Worm (Caenorhabditis elegans) whole organism, L3 larva: Measurements from ENCODE around the gene H10E21.4.

Experiments used
- R02D3.7 ChIP-seq: fragments of 150-350 bp; optimal IDR thresholded peaks from 2 replicates; lab custom pipeline; 2014; ENCODE audit warnings: missing biosample characterization, missing genetic modification characterization
- ZK546.5 ChIP-seq: sonication (generic microtip); optimal IDR thresholded peaks from 2 replicates; lab custom pipeline; 2017; ENCODE audit warnings: missing biosample characterization, missing genetic modification characterization
- aly-2 ChIP-seq: fragments of 150-350 bp; optimal IDR thresholded peaks from 2 replicates; lab custom pipeline; 2014; ENCODE audit warnings: missing biosample characterization, missing genetic modification characterization
- ama-1 ChIP-seq: fragments of 150-350 bp; optimal IDR thresholded peaks from 2 replicates; lab custom pipeline; 2018
- ceh-16 ChIP-seq: sonication (generic microtip); optimal IDR thresholded peaks from 2 replicates; lab custom pipeline; 2017; ENCODE audit warnings: missing biosample characterization, missing genetic modification characterization
- ceh-28 ChIP-seq: fragments of 150-350 bp; optimal IDR thresholded peaks from 2 replicates; lab custom pipeline; 2014; ENCODE audit warnings: missing biosample characterization, missing genetic modification reagents, missing genetic modification characterization
- ceh-82 ChIP-seq: fragments of 150-350 bp; optimal IDR thresholded peaks from 2 replicates; lab custom pipeline; 2014; ENCODE audit warnings: missing biosample characterization, missing genetic modification characterization
- ceh-9 ChIP-seq: sonication (generic microtip); optimal IDR thresholded peaks from 2 replicates; lab custom pipeline; 2018; ENCODE audit warnings: missing biosample characterization, missing genetic modification characterization
- daf-12 ChIP-seq: fragments of 150-350 bp; optimal IDR thresholded peaks from 2 replicates; lab custom pipeline; 2014; ENCODE audit warnings: missing biosample characterization, missing genetic modification reagents, missing genetic modification characterization
- egl-27 ChIP-seq: sonication (generic microtip); optimal IDR thresholded peaks from 4 replicates; lab custom pipeline; 2017; ENCODE audit warnings: missing biosample characterization, missing genetic modification reagents, missing genetic modification characterization
- egl-5 ChIP-seq: fragments of 150-350 bp; optimal IDR thresholded peaks from 2 replicates; lab custom pipeline; 2017; ENCODE audit warnings: missing biosample characterization, missing genetic modification reagents, missing genetic modification characterization, inconsistent platforms
- elt-1 ChIP-seq: fragments of 150-350 bp; optimal IDR thresholded peaks from 2 replicates; lab custom pipeline; 2014; ENCODE audit warnings: missing biosample characterization, missing genetic modification characterization
- elt-2 ChIP-seq: sonication (generic microtip); optimal IDR thresholded peaks from 2 replicates; lab custom pipeline; 2016; ENCODE audit warnings: missing genetic modification reagents, mild to moderate bottlenecking, missing genetic modification characterization, missing compliant biosample characterization
- elt-3 ChIP-seq, 3 experiments: fragments of 150-350 bp in 1 of 3; sonication (generic microtip) in 2 of 3; optimal IDR thresholded peaks; 2 replicates in 2 of 3; 4 replicates in 1 of 3; lab custom pipeline; 2014 to 2017; ENCODE audit warnings: missing biosample characterization in 3 of 3, missing genetic modification characterization in 3 of 3
- eor-1 ChIP-seq, 2 experiments: fragments of 150-350 bp; optimal IDR thresholded peaks; 2 replicates each; lab custom pipeline; 2014 to 2018; ENCODE audit warnings: missing biosample characterization in 2 of 2, missing genetic modification characterization in 2 of 2
- fkh-10 ChIP-seq: sonication (generic microtip); optimal IDR thresholded peaks from 2 replicates; lab custom pipeline; 2017; ENCODE audit warnings: missing biosample characterization, missing genetic modification reagents, missing genetic modification characterization
- fkh-2 ChIP-seq: fragments of 150-350 bp; optimal IDR thresholded peaks from 2 replicates; lab custom pipeline; 2014; ENCODE audit warnings: missing biosample characterization, missing genetic modification reagents, missing genetic modification characterization
- fos-1 ChIP-seq: fragments of 150-350 bp; optimal IDR thresholded peaks from 2 replicates; lab custom pipeline; 2014; ENCODE audit warnings: missing biosample characterization, missing genetic modification characterization
- hmg-11 ChIP-seq: sonication (generic microtip); optimal IDR thresholded peaks from 2 replicates; lab custom pipeline; 2016; ENCODE audit warnings: missing genetic modification characterization, missing compliant biosample characterization
- jun-1 ChIP-seq: fragments of 150-350 bp; optimal IDR thresholded peaks from 2 replicates; lab custom pipeline; 2014; ENCODE audit warnings: missing biosample characterization, missing genetic modification reagents, missing genetic modification characterization
- lin-15B ChIP-seq: fragments of 150-350 bp; optimal IDR thresholded peaks from 2 replicates; lab custom pipeline; 2014; ENCODE audit warnings: missing biosample characterization, missing genetic modification characterization
- lin-39 ChIP-seq: fragments of 150-350 bp; optimal IDR thresholded peaks from 2 replicates; lab custom pipeline; 2018; ENCODE audit warnings: missing biosample characterization, missing genetic modification reagents, missing genetic modification characterization
- lsy-12 ChIP-seq: sonication (generic microtip); optimal IDR thresholded peaks from 2 replicates; lab custom pipeline; 2016; ENCODE audit warnings: mild to moderate bottlenecking, missing genetic modification characterization, missing compliant biosample characterization
- mdl-1 ChIP-seq: fragments of 150-350 bp; optimal IDR thresholded peaks from 2 replicates; lab custom pipeline; 2014; ENCODE audit warnings: missing biosample characterization, missing genetic modification characterization
- mml-1 ChIP-seq: fragments of 150-350 bp; sonication (generic microtip); optimal IDR thresholded peaks from 3 replicates; lab custom pipeline; 2014; ENCODE audit warnings: missing biosample characterization, missing genetic modification characterization
- nfya-1 ChIP-seq: sonication (generic microtip); optimal IDR thresholded peaks from 2 replicates; lab custom pipeline; 2017; ENCODE audit warnings: missing genetic modification characterization, mild to moderate bottlenecking, missing compliant biosample characterization, antibody characterized with exemption, moderate library complexity; ENCODE audit not compliant: insufficient read depth
- nhr-11 ChIP-seq: fragments of 150-350 bp; optimal IDR thresholded peaks from 2 replicates; lab custom pipeline; 2014; ENCODE audit warnings: missing biosample characterization, missing genetic modification characterization
- nhr-12 ChIP-seq: fragments of 150-350 bp; optimal IDR thresholded peaks from 2 replicates; lab custom pipeline; 2014; ENCODE audit warnings: missing biosample characterization, missing genetic modification characterization
- nhr-23 ChIP-seq: fragments of 150-350 bp; optimal IDR thresholded peaks from 2 replicates; lab custom pipeline; 2014; ENCODE audit warnings: missing biosample characterization, missing genetic modification reagents, missing genetic modification characterization
- nhr-237 ChIP-seq: fragments of 150-350 bp; optimal IDR thresholded peaks from 2 replicates; lab custom pipeline; 2014; ENCODE audit warnings: missing biosample characterization, missing genetic modification characterization
- nhr-25 ChIP-seq: sonication (generic microtip); optimal IDR thresholded peaks from 2 replicates; lab custom pipeline; 2017; ENCODE audit warnings: missing biosample characterization, missing genetic modification characterization
- nhr-28 ChIP-seq: fragments of 150-350 bp; optimal IDR thresholded peaks from 2 replicates; lab custom pipeline; 2014; ENCODE audit warnings: missing biosample characterization, missing genetic modification characterization
- nhr-43 ChIP-seq: sonication (generic microtip); optimal IDR thresholded peaks from 2 replicates; lab custom pipeline; 2016; ENCODE audit warnings: mild to moderate bottlenecking, missing genetic modification characterization, missing compliant biosample characterization; ENCODE audit not compliant: poor library complexity, severe bottlenecking
- nhr-67 ChIP-seq: fragments of 150-350 bp; optimal IDR thresholded peaks from 2 replicates; lab custom pipeline; 2014; ENCODE audit warnings: missing biosample characterization, missing genetic modification characterization
- nhr-76 ChIP-seq: fragments of 150-350 bp; sonication (generic microtip); optimal IDR thresholded peaks from 5 replicates; lab custom pipeline; 2014; ENCODE audit warnings: missing biosample characterization, missing genetic modification characterization
- nhr-77 ChIP-seq: fragments of 150-350 bp; optimal IDR thresholded peaks from 2 replicates; lab custom pipeline; 2014; ENCODE audit warnings: missing biosample characterization, missing genetic modification characterization
- pha-4 ChIP-seq: fragments of 150-350 bp; optimal IDR thresholded peaks from 2 replicates; lab custom pipeline; 2014; ENCODE audit warnings: missing biosample characterization, missing genetic modification reagents, missing genetic modification characterization
- pqm-1 ChIP-seq: fragments of 150-350 bp; optimal IDR thresholded peaks from 2 replicates; lab custom pipeline; 2017; ENCODE audit warnings: missing biosample characterization, missing genetic modification characterization, inconsistent platforms
- sea-2 ChIP-seq: fragments of 150-350 bp; sonication (generic microtip); optimal IDR thresholded peaks from 4 replicates; lab custom pipeline; 2014; ENCODE audit warnings: missing biosample characterization, missing genetic modification reagents, missing genetic modification characterization
- skn-1 ChIP-seq: fragments of 150-350 bp; optimal IDR thresholded peaks from 2 replicates; lab custom pipeline; 2014; ENCODE audit warnings: missing biosample characterization, missing genetic modification characterization
- snpc-4 ChIP-seq: fragments of 150-350 bp; optimal IDR thresholded peaks from 2 replicates; lab custom pipeline; 2014; ENCODE audit warnings: missing biosample characterization, missing genetic modification characterization
- tbx-2 ChIP-seq: sonication (generic microtip); optimal IDR thresholded peaks from 2 replicates; lab custom pipeline; 2016; ENCODE audit warnings: mild to moderate bottlenecking, missing genetic modification characterization, missing compliant biosample characterization
- unc-39 ChIP-seq: sonication (generic microtip); optimal IDR thresholded peaks from 4 replicates; lab custom pipeline; 2017; ENCODE audit warnings: missing biosample characterization, missing genetic modification characterization
- unc-62 ChIP-seq: fragments of 150-350 bp; sonication (generic microtip); optimal IDR thresholded peaks from 4 replicates; lab custom pipeline; 2014; ENCODE audit warnings: missing biosample characterization, missing genetic modification reagents, missing genetic modification characterization
- zag-1 ChIP-seq: fragments of 150-350 bp; optimal IDR thresholded peaks from 2 replicates; lab custom pipeline; 2014; ENCODE audit warnings: missing biosample characterization, missing genetic modification characterization
- ztf-11 ChIP-seq: fragments of 150-350 bp; optimal IDR thresholded peaks from 2 replicates; lab custom pipeline; 2014; ENCODE audit warnings: missing biosample characterization, missing genetic modification characterization
- ztf-4 ChIP-seq: fragments of 150-350 bp; optimal IDR thresholded peaks from 2 replicates; lab custom pipeline; 2014; ENCODE audit warnings: missing biosample characterization, missing genetic modification characterization

Gene H10E21.4

DNA sequence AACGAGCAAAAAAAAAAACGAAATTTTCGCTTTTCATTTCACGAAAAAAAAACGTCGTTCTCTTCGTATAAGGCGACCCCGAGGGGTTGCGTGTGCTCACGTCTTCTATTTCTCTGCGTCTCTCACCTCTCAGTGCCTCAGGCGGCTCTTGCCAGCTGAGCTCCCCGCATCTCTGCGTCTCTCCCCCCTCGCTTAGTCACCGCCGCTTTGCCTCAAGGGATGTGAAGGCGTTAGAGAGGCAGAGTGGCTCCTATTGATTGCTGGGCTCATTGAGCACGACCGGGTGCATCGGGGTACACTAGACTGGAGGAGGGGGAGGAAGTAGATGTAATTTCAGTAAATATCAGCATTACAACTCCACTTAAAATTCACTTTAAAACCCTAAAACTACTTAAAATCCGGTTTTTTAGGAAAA, 6.1 kb upstream of the H10E21.4 start:
- TF ChIP-seq skn-1 (tag; lab: Kevin White, UChicago) (no peak), lin-15B (tag; lab: Kevin White, UChicago) (peak; percentile 28), ama-1 (no peak), ceh-9 (no peak), egl-5 (tag; lab: Kevin White, UChicago) (no peak), hmg-11 (tag; lab: Kevin White, UChicago) (peak; percentile 74), lsy-12 (peak; percentile 18), R02D3.7 (tag; lab: Kevin White, UChicago) (no peak), nhr-237 (no peak), elt-2 (tag; lab: Kevin White, UChicago) (no peak), pqm-1 (tag; lab: Kevin White, UChicago) (no peak), mdl-1 (tag; lab: Kevin White, UChicago) (peak; percentile 41), pha-4 (tag; lab: Kevin White, UChicago) (no peak), elt-1 (tag; lab: Kevin White, UChicago) (no peak), nhr-25 (no peak), elt-3 (tag; optimal IDR thresholded peaks at IDR 0.05; lab: Kevin White, UChicago) (no peak), nhr-28 (tag; lab: Kevin White, UChicago) (no peak), snpc-4 (tag; lab: Kevin White, UChicago) (no peak), nhr-43 (no peak), nhr-67 (tag; lab: Kevin White, UChicago) (no peak), nhr-76 (tag; lab: Kevin White, UChicago) (no peak), zag-1 (tag; lab: Kevin White, UChicago) (no peak), eor-1 (tag; optimal IDR thresholded peaks at IDR 0.05; lab: Kevin White, UChicago) (no peak), unc-39 (tag; lab: Kevin White, UChicago) (no peak), ceh-82 (peak; percentile 47), egl-27 (no peak), mml-1 (tag; lab: Kevin White, UChicago) (no peak), ceh-28 (peak; percentile 68), fos-1 (tag; lab: Kevin White, UChicago) (no peak), daf-12 (no peak), lin-39 (tag; lab: Kevin White, UChicago) (peak; percentile 95), jun-1 (tag; lab: Kevin White, UChicago) (peak; percentile 3), nfya-1 (tag; lab: Kevin White, UChicago) (peak; percentile 90), ztf-11 (tag; lab: Kevin White, UChicago) (no peak), unc-62 (GFP tag; lab: Kevin White, UChicago) (no peak), ZK546.5 (tag; lab: Kevin White, UChicago) (no peak), nhr-77 (tag; lab: Kevin White, UChicago) (no peak), nhr-23 (tag; lab: Kevin White, UChicago) (no peak), ztf-4 (tag; lab: Kevin White, UChicago) (no peak), fkh-10 (GFP tag; lab: Kevin White, UChicago) (peak; percentile 45), tbx-2 (tag; lab: Kevin White, UChicago) (peak; percentile 50), sea-2 (GFP tag; lab: Kevin White, UChicago) (no peak), aly-2 (tag; lab: Kevin White, UChicago) (no peak), nhr-11 (peak; percentile 38), nhr-12 (tag; lab: Kevin White, UChicago) (no peak), fkh-2 (tag; lab: Kevin White, UChicago) (peak; percentile 35), ceh-16 (tag; lab: Kevin White, UChicago) (no peak)
